Worm (Caenorhabditis elegans) whole organism, L4 larva: Measurements from ENCODE around the gene T24C2.5.

Source experiments
- F44E2.7 ChIP-seq: fragments of 200-800 bp; sonication (Bioruptor generic); IDR thresholded peaks from 2 replicates; pipeline ENCODE4 v2.1.2; 2022; ENCODE audit warnings: missing genetic modification characterization, missing compliant biosample characterization
- F49E8.2 ChIP-seq: sonication (generic microtip); optimal IDR thresholded peaks from 2 replicates; lab custom pipeline; 2016; ENCODE audit warnings: missing compliant biosample characterization, mild to moderate bottlenecking, missing genetic modification characterization, borderline replicate concordance
- R02D3.7 ChIP-seq: fragments of 150-350 bp; sonication (generic microtip); optimal IDR thresholded peaks from 3 replicates; lab custom pipeline; 2014; ENCODE audit warnings: missing biosample characterization, missing genetic modification characterization
- T26A8.4 ChIP-seq: fragments of 200-800 bp; sonication (Bioruptor generic); IDR thresholded peaks from 2 replicates; pipeline ENCODE4 v1.3.6; 2022; ENCODE audit warnings: missing genetic modification characterization, missing compliant biosample characterization
- Y105C5A.15 ChIP-seq: fragments of 200-800 bp; sonication (Bioruptor generic); IDR thresholded peaks from 2 replicates; pipeline ENCODE4 v1.3.6; 2022; ENCODE audit warnings: missing genetic modification characterization, missing compliant biosample characterization
- Y75B8A.6 ChIP-seq: fragments of 200-800 bp; sonication (Bioruptor generic); IDR thresholded peaks from 2 replicates; pipeline ENCODE4 v1.3.6; 2022; ENCODE audit warnings: missing genetic modification reagents, missing genetic modification characterization, missing compliant biosample characterization
- ZK546.5 ChIP-seq, 2 experiments: sonication (generic microtip); optimal IDR thresholded peaks; 2 replicates each; lab custom pipeline; 2017; ENCODE audit warnings: missing biosample characterization in 2 of 2, missing genetic modification characterization in 2 of 2
- aly-2 ChIP-seq: sonication (generic microtip); optimal IDR thresholded peaks from 2 replicates; lab custom pipeline; 2018; ENCODE audit warnings: missing biosample characterization, missing genetic modification characterization
- ceh-32 ChIP-seq: sonication (generic microtip); optimal IDR thresholded peaks from 2 replicates; lab custom pipeline; 2016; ENCODE audit warnings: mild to moderate bottlenecking, missing genetic modification characterization, missing compliant biosample characterization; ENCODE audit not compliant: poor library complexity
- ceh-44 ChIP-seq: fragments of 200-800 bp; sonication (Bioruptor generic); IDR thresholded peaks from 2 replicates; pipeline ENCODE4 v1.3.6; 2022; ENCODE audit warnings: missing genetic modification reagents, missing genetic modification characterization, missing compliant biosample characterization
- ces-1 ChIP-seq: fragments of 150-350 bp; sonication (generic microtip); optimal IDR thresholded peaks from 4 replicates; lab custom pipeline; 2014; ENCODE audit warnings: missing biosample characterization, missing genetic modification reagents, missing genetic modification characterization
- ctbp-1 ChIP-seq: fragments of 200-800 bp; sonication (Bioruptor generic); IDR thresholded peaks from 2 replicates; pipeline ENCODE4 v1.3.6; 2022; ENCODE audit warnings: missing genetic modification reagents, missing genetic modification characterization, missing compliant biosample characterization
- daf-16 ChIP-seq, 3 experiments: sonication (generic microtip); optimal IDR thresholded peaks; 2 replicates each; lab custom pipeline; 2016 to 2017; ENCODE audit warnings: missing genetic modification characterization in 3 of 3, missing genetic modification reagents in 3 of 3, mild to moderate bottlenecking in 2 of 3, missing compliant biosample characterization in 2 of 3, missing biosample characterization in 1 of 3, moderate library complexity in 1 of 3
- dmd-6 ChIP-seq: fragments of 200-800 bp; sonication (Bioruptor generic); IDR thresholded peaks from 2 replicates; pipeline ENCODE4 v1.3.6; 2022; ENCODE audit warnings: missing genetic modification reagents, missing genetic modification characterization, missing compliant biosample characterization
- dpl-1 ChIP-seq: fragments of 150-350 bp; optimal IDR thresholded peaks from 2 replicates; lab custom pipeline; 2014; ENCODE audit warnings: missing biosample characterization, missing genetic modification reagents, missing genetic modification characterization
- dve-1 ChIP-seq: sonication (generic microtip); optimal IDR thresholded peaks from 2 replicates; lab custom pipeline; 2017; ENCODE audit warnings: antibody characterized with exemption, mild to moderate bottlenecking, missing genetic modification characterization, missing compliant biosample characterization; ENCODE audit not compliant: insufficient read depth
- egl-27 ChIP-seq: sonication (generic microtip); optimal IDR thresholded peaks from 3 replicates; lab custom pipeline; 2017; ENCODE audit warnings: missing biosample characterization, missing genetic modification reagents, missing genetic modification characterization
- gei-8 ChIP-seq: fragments of 200-800 bp; sonication (Bioruptor generic); optimal IDR thresholded peaks from 2 replicates; lab custom pipeline; 2018; ENCODE audit warnings: mild to moderate bottlenecking, missing genetic modification characterization, missing compliant biosample characterization
- hif-1 ChIP-seq, 2 experiments: sonication (generic microtip); optimal IDR thresholded peaks; 2 replicates each; lab custom pipeline; 2016 to 2017; ENCODE audit warnings: missing compliant biosample characterization in 2 of 2, missing genetic modification characterization in 2 of 2, missing genetic modification reagents in 2 of 2, missing genotype in 2 of 2, mild to moderate bottlenecking in 1 of 2
- hlh-11 ChIP-seq: fragments of 200-800 bp; sonication (Bioruptor generic); optimal IDR thresholded peaks from 2 replicates; lab custom pipeline; 2018; ENCODE audit warnings: mild to moderate bottlenecking, missing genetic modification characterization, missing compliant biosample characterization
- hlh-30 ChIP-seq: sonication (generic microtip); optimal IDR thresholded peaks from 2 replicates; lab custom pipeline; 2017; ENCODE audit warnings: antibody characterized with exemption, mild to moderate bottlenecking, missing genetic modification characterization, missing compliant biosample characterization; ENCODE audit not compliant: insufficient read depth
- lin-1 ChIP-seq: fragments of 200-800 bp; sonication (Bioruptor generic); IDR thresholded peaks from 2 replicates; pipeline ENCODE4 v1.3.6; 2022; ENCODE audit warnings: missing genetic modification reagents, missing genetic modification characterization, missing compliant biosample characterization
- lin-15B ChIP-seq: fragments of 150-350 bp; sonication (generic microtip); optimal IDR thresholded peaks from 3 replicates; lab custom pipeline; 2014; ENCODE audit warnings: missing biosample characterization, missing genetic modification characterization
- lin-38 ChIP-seq: fragments of 200-800 bp; sonication (Bioruptor generic); IDR thresholded peaks from 2 replicates; pipeline ENCODE4 v1.3.6; 2022; ENCODE audit warnings: missing genetic modification reagents, missing genetic modification characterization, missing compliant biosample characterization
- lin-39 ChIP-seq: fragments of 150-350 bp; optimal IDR thresholded peaks from 2 replicates; lab custom pipeline; 2014; ENCODE audit warnings: missing biosample characterization, missing genetic modification reagents, missing genetic modification characterization
- lir-3 ChIP-seq: sonication (generic microtip); optimal IDR thresholded peaks from 2 replicates; lab custom pipeline; 2016; ENCODE audit warnings: mild to moderate bottlenecking, missing genetic modification characterization, missing compliant biosample characterization
- lsy-2 ChIP-seq, 2 experiments: fragments of 150-350 bp in 1 of 2; sonication (generic microtip) in 1 of 2; optimal IDR thresholded peaks; 2 replicates each; lab custom pipeline; 2014 to 2017; ENCODE audit warnings: missing biosample characterization in 2 of 2, missing genetic modification characterization in 2 of 2
- mdl-1 ChIP-seq, 2 experiments: fragments of 150-350 bp in 1 of 2; sonication (generic microtip) in 1 of 2; optimal IDR thresholded peaks; 2 replicates each; lab custom pipeline; 2014 to 2017; ENCODE audit warnings: missing biosample characterization in 2 of 2, missing genetic modification characterization in 2 of 2
- mep-1 ChIP-seq: fragments of 150-350 bp; sonication (generic microtip); optimal IDR thresholded peaks from 3 replicates; lab custom pipeline; 2014; ENCODE audit warnings: missing biosample characterization, missing genetic modification characterization
- mxl-2 ChIP-seq: fragments of 200-800 bp; sonication (Bioruptor generic); conservative IDR thresholded peaks from 2 replicates; pipeline ENCODE4 v1.3.6; 2022; ENCODE audit warnings: missing genetic modification reagents, missing genetic modification characterization, missing compliant biosample characterization
- mxl-3 ChIP-seq: fragments of 200-800 bp; sonication (Bioruptor generic); optimal IDR thresholded peaks from 2 replicates; lab custom pipeline; 2018; ENCODE audit warnings: mild to moderate bottlenecking, missing genetic modification characterization, missing compliant biosample characterization
- nhr-102 ChIP-seq: sonication (generic microtip); optimal IDR thresholded peaks from 2 replicates; lab custom pipeline; 2016; ENCODE audit warnings: mild to moderate bottlenecking, missing genetic modification characterization, moderate library complexity, missing compliant biosample characterization
- nhr-111 ChIP-seq: fragments of 200-800 bp; sonication (Bioruptor generic); optimal IDR thresholded peaks from 2 replicates; lab custom pipeline; 2018; ENCODE audit warnings: mild to moderate bottlenecking, missing genetic modification characterization, missing compliant biosample characterization
- nhr-25 ChIP-seq: sonication (generic microtip); optimal IDR thresholded peaks from 2 replicates; lab custom pipeline; 2017; ENCODE audit warnings: missing genetic modification characterization, mild to moderate bottlenecking, missing compliant biosample characterization, antibody characterized with exemption, moderate library complexity, borderline replicate concordance; ENCODE audit not compliant: insufficient read depth
- nhr-28 ChIP-seq: fragments of 150-350 bp; optimal IDR thresholded peaks from 2 replicates; lab custom pipeline; 2014; ENCODE audit warnings: missing biosample characterization, missing genetic modification characterization
- nhr-42 ChIP-seq: fragments of 200-800 bp; sonication (Bioruptor generic); IDR thresholded peaks from 2 replicates; pipeline ENCODE4 v1.3.6; 2022; ENCODE audit warnings: missing genetic modification characterization, missing compliant biosample characterization
- nhr-48 ChIP-seq: sonication (generic microtip); optimal IDR thresholded peaks from 2 replicates; lab custom pipeline; 2016; ENCODE audit warnings: mild to moderate bottlenecking, missing genetic modification characterization, missing compliant biosample characterization
- nhr-6 ChIP-seq: fragments of 150-350 bp; optimal IDR thresholded peaks from 2 replicates; lab custom pipeline; 2014; ENCODE audit warnings: missing biosample characterization, missing genetic modification characterization
- nhr-77 ChIP-seq: fragments of 150-350 bp; optimal IDR thresholded peaks from 2 replicates; lab custom pipeline; 2014; ENCODE audit warnings: missing biosample characterization, missing genetic modification characterization
- php-3 ChIP-seq: fragments of 200-800 bp; sonication (Bioruptor generic); IDR thresholded peaks from 2 replicates; pipeline ENCODE4 v1.3.6; 2022; ENCODE audit warnings: missing genetic modification reagents, missing genetic modification characterization, missing compliant biosample characterization
- pqm-1 ChIP-seq: sonication (generic microtip); optimal IDR thresholded peaks from 2 replicates; lab custom pipeline; 2017; ENCODE audit warnings: missing biosample characterization, missing genetic modification characterization
- spr-1 ChIP-seq: sonication (generic microtip); optimal IDR thresholded peaks from 2 replicates; lab custom pipeline; 2016; ENCODE audit warnings: mild to moderate bottlenecking, missing genetic modification characterization, missing compliant biosample characterization
- spr-3 ChIP-seq: fragments of 200-800 bp; sonication (Bioruptor generic); optimal IDR thresholded peaks from 2 replicates; lab custom pipeline; 2018; ENCODE audit warnings: mild to moderate bottlenecking, missing genetic modification characterization, missing compliant biosample characterization
- unc-130 ChIP-seq: sonication (generic microtip); optimal IDR thresholded peaks from 2 replicates; lab custom pipeline; 2016; ENCODE audit warnings: missing genetic modification reagents, missing genetic modification characterization, missing compliant biosample characterization
- vab-7 ChIP-seq: fragments of 200-800 bp; sonication (Bioruptor generic); IDR thresholded peaks from 2 replicates; pipeline ENCODE4 v1.3.6; 2022; ENCODE audit warnings: missing genetic modification reagents, missing genetic modification characterization, missing compliant biosample characterization
- zag-1 ChIP-seq: fragments of 150-350 bp; optimal IDR thresholded peaks from 2 replicates; lab custom pipeline; 2014; ENCODE audit warnings: missing biosample characterization, missing genetic modification characterization
- ztf-11 ChIP-seq: fragments of 150-350 bp; optimal IDR thresholded peaks from 2 replicates; lab custom pipeline; 2014; ENCODE audit warnings: missing biosample characterization, missing genetic modification characterization
- ztf-7 ChIP-seq: fragments of 150-350 bp; optimal IDR thresholded peaks from 2 replicates; lab custom pipeline; 2014; ENCODE audit warnings: missing biosample characterization, missing genetic modification characterization

Gene T24C2.5

DNA sequence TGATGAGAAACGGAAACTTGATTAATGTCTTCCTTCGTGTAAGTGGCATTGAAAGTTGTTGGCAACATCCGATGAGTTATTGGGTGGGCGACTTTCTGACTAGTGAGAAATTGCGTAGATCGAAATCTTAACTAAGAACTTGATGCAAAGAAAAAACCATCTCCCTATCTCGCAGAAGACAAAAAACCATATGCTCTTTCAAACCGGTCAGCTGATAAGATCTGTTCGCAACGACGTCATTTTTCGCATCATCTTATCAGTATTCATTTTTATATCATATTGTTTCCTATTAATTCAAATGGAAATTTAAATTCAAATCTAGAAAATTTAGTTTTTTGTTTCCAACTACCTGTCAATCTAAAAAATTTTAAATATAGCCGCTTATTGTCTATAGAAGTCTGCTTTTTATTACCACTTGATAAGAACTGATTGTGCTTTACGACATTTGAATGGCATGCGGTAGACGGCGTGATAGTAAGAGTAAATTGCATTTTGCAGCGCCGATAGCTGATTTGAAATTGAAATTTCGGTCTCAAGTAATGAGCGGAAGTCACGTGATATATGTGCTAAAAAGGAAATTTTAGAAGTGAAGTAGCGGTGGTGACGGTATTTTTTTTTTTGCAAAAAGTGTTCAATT is 33.7 kb upstream of the T24C2.5 start (continued):
- peak; percentile 34; the same call in 1 of the 2 replicates for TF ChIP-seq lin-38 (GFP tag; lab: Robert Waterston, UW)
- TF ChIP-seq aly-2 (tag; lab: Kevin White, UChicago) = no peak
- TF ChIP-seq nhr-77 (tag; lab: Kevin White, UChicago) = peak; percentile 79
- no peak for TF ChIP-seq nhr-42
- TF ChIP-seq pqm-1 (tag; lab: Kevin White, UChicago) = peak; percentile 69
- no peak for TF ChIP-seq T26A8.4
- TF ChIP-seq daf-16 (GFP tag; optimal IDR thresholded peaks at IDR 0.05; lab: Kevin White, UChicago) = peak in 1 of 2 experiments; percentile 93
- peak; percentile 65 for TF ChIP-seq daf-16 (tag; optimal IDR thresholded peaks at IDR 0.05; lab: Kevin White, UChicago)
- TF ChIP-seq Y75B8A.6 (GFP tag; lab: Robert Waterston, UW) = peak; percentile 51; the same call in 1 of the 2 replicates
- TF ChIP-seq vab-7 (GFP tag; lab: Robert Waterston, UW) = no peak
- TF ChIP-seq spr-3 = no peak
- TF ChIP-seq mep-1 (tag; lab: Kevin White, UChicago) = no peak
- no peak for TF ChIP-seq mxl-2
- no peak for TF ChIP-seq lin-15B (tag; lab: Kevin White, UChicago)
- no peak for TF ChIP-seq zag-1
- TF ChIP-seq nhr-102 (tag; lab: Kevin White, UChicago) = peak; percentile 94
- TF ChIP-seq ceh-44 (GFP tag; lab: Robert Waterston, UW) = no peak
- no peak for TF ChIP-seq ces-1
- peak; percentile 24 for TF ChIP-seq hlh-30 (tag; lab: Kevin White, UChicago)
- no peak for TF ChIP-seq unc-130 (GFP tag; lab: Kevin White, UChicago)
- no peak for TF ChIP-seq dpl-1 (GFP tag; lab: Kevin White, UChicago)
- TF ChIP-seq Y105C5A.15 = no peak
- TF ChIP-seq ceh-32 (tag; lab: Kevin White, UChicago) = no peak
- no peak for TF ChIP-seq nhr-6 (tag; lab: Kevin White, UChicago)
- TF ChIP-seq R02D3.7 (tag; lab: Kevin White, UChicago) = no peak
- TF ChIP-seq F49E8.2 = no peak
- no peak for TF ChIP-seq nhr-25
- peak; percentile 94 for TF ChIP-seq gei-8 (GFP tag; lab: Kevin White, UChicago)

DNA sequence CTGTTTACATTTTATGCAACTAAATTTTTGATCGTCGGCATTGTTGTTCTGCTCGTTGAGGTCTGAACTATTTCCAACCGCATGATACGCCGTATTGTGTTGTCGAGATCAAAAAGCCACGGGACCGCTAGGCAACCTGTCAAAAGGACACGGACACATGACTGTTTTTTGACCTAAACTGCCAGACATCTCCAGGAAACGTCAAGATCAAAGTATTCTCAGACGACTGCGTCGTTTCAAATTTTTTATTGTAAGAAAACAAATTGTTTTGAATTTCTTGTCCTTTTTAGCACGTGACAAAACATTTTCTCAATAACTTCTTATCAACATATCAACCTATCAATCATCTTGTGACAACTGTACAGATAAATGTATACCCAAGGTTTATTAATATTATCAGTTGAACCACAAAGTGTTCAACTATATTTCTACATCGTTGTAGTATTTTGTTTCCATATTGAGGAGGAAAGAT is 32.1 kb upstream of the T24C2.5 start:
- peak in 1 of 2 experiments; percentile 71 for TF ChIP-seq hif-1 (tag; optimal IDR thresholded peaks at IDR 0.05; lab: Kevin White, UChicago)
- TF ChIP-seq lin-1 = peak; percentile 82
- TF ChIP-seq mep-1 (tag; lab: Kevin White, UChicago) = peak; percentile 80
- no peak for TF ChIP-seq ZK546.5 (tag; optimal IDR thresholded peaks at IDR 0.05; lab: Kevin White, UChicago)
- TF ChIP-seq dmd-6 (GFP tag; lab: Robert Waterston, UW) = peak; percentile 94
- TF ChIP-seq nhr-48 (tag; lab: Kevin White, UChicago) = peak; percentile 92
- TF ChIP-seq lir-3 (tag; lab: Kevin White, UChicago) = no peak
- no peak for TF ChIP-seq F44E2.7 (GFP tag; lab: Robert Waterston, UW)
- TF ChIP-seq mxl-2 = no peak
- peak; percentile 97 for TF ChIP-seq dve-1 (tag; lab: Kevin White, UChicago)
- peak in 1 of 2 experiments; percentile 49 for TF ChIP-seq lsy-2 (tag; optimal IDR thresholded peaks at IDR 0.05; lab: Kevin White, UChicago)
- TF ChIP-seq nhr-111 (GFP tag; lab: Kevin White, UChicago) = no peak
- peak; percentile 92 for TF ChIP-seq hlh-30 (tag; lab: Kevin White, UChicago)
- peak; percentile 19 for TF ChIP-seq spr-1 (tag; lab: Kevin White, UChicago)
- TF ChIP-seq nhr-25 = peak; percentile 1
- TF ChIP-seq hlh-11 (tag; lab: Kevin White, UChicago) = peak; percentile 95
- peak; percentile 43 for TF ChIP-seq mxl-3 (GFP tag; lab: Kevin White, UChicago)
- TF ChIP-seq Y105C5A.15 = no peak
- peak in 1 of 2 experiments; percentile 81 for TF ChIP-seq mdl-1 (tag; optimal IDR thresholded peaks at IDR 0.05; lab: Kevin White, UChicago)
- no peak for TF ChIP-seq ctbp-1 (GFP tag; lab: Robert Waterston, UW)
- peak; percentile 97 for TF ChIP-seq php-3 (GFP tag; lab: Robert Waterston, UW)
- no peak for TF ChIP-seq lin-39 (tag; lab: Kevin White, UChicago)
- peak; percentile 12 for TF ChIP-seq dpl-1 (GFP tag; lab: Kevin White, UChicago)
- peak; percentile 92 for TF ChIP-seq nhr-28
- TF ChIP-seq ztf-11 = no peak
- TF ChIP-seq T26A8.4 = no peak
- no peak for TF ChIP-seq egl-27 (tag; lab: Kevin White, UChicago)
- TF ChIP-seq ztf-7 = no peak
